Worm (Caenorhabditis elegans) whole organism, mixed stage, embryonic: Measurements from ENCODE around the gene R04B5.6.

Source experiments
- M03D4.4 ChIP-seq: sonication (generic microtip); optimal IDR thresholded peaks from 2 replicates; lab custom pipeline; 2017; ENCODE audit warnings: mild to moderate bottlenecking, missing genetic modification characterization, missing compliant biosample characterization
- bed-3 ChIP-seq: fragments of 200-800 bp; sonication (Bioruptor generic); optimal IDR thresholded peaks from 3 replicates; lab custom pipeline; 2018; ENCODE audit warnings: mild to moderate bottlenecking, missing genetic modification characterization, moderate library complexity, missing compliant biosample characterization
- ceh-39 ChIP-seq: fragments of 150-350 bp; optimal IDR thresholded peaks from 2 replicates; lab custom pipeline; 2014; ENCODE audit warnings: missing biosample characterization, missing genetic modification characterization
- ceh-43 ChIP-seq: fragments of 200-800 bp; sonication (Bioruptor generic); optimal IDR thresholded peaks from 2 replicates; lab custom pipeline; 2018; ENCODE audit warnings: mild to moderate bottlenecking, missing genetic modification characterization, moderate library complexity, missing compliant biosample characterization
- ceh-83 ChIP-seq: fragments of 200-800 bp; sonication (Bioruptor generic); optimal IDR thresholded peaks from 2 replicates; lab custom pipeline; 2018; ENCODE audit warnings: mild to moderate bottlenecking, missing genetic modification characterization, missing compliant biosample characterization
- ces-1 ChIP-seq: fragments of 150-350 bp; optimal IDR thresholded peaks from 2 replicates; lab custom pipeline; 2014; ENCODE audit warnings: missing biosample characterization, missing genetic modification reagents, missing genetic modification characterization
- cnd-1 ChIP-seq: fragments of 200-800 bp; sonication (Bioruptor generic); optimal IDR thresholded peaks from 2 replicates; lab custom pipeline; 2018; ENCODE audit warnings: mild to moderate bottlenecking, missing genetic modification characterization, missing compliant biosample characterization
- drap-1 ChIP-seq: fragments of 200-800 bp; sonication (Bioruptor generic); optimal IDR thresholded peaks from 3 replicates; lab custom pipeline; 2018; ENCODE audit warnings: mild to moderate bottlenecking, missing genetic modification characterization, missing compliant biosample characterization
- elt-1 ChIP-seq: sonication (generic microtip); optimal IDR thresholded peaks from 2 replicates; lab custom pipeline; 2017; ENCODE audit warnings: missing genetic modification characterization, mild to moderate bottlenecking, missing compliant biosample characterization, antibody characterized with exemption, moderate library complexity, borderline replicate concordance; ENCODE audit not compliant: insufficient read depth
- elt-3 ChIP-seq: fragments of 150-350 bp; optimal IDR thresholded peaks from 2 replicates; lab custom pipeline; 2014; ENCODE audit warnings: missing biosample characterization, missing genetic modification characterization
- ham-2 ChIP-seq: fragments of 200-800 bp; sonication (Bioruptor generic); optimal IDR thresholded peaks from 2 replicates; lab custom pipeline; 2018; ENCODE audit warnings: mild to moderate bottlenecking, missing genetic modification characterization, missing compliant biosample characterization
- hlh-1 ChIP-seq: fragments of 150-350 bp; optimal IDR thresholded peaks from 2 replicates; lab custom pipeline; 2014; ENCODE audit warnings: missing biosample characterization, missing genetic modification reagents, missing genetic modification characterization
- lin-32 ChIP-seq: fragments of 200-800 bp; sonication (Bioruptor generic); optimal IDR thresholded peaks from 2 replicates; lab custom pipeline; 2018; ENCODE audit warnings: mild to moderate bottlenecking, missing genetic modification characterization, missing compliant biosample characterization
- lsy-2 ChIP-seq: fragments of 150-350 bp; optimal IDR thresholded peaks from 2 replicates; lab custom pipeline; 2014; ENCODE audit warnings: missing biosample characterization, missing genetic modification characterization
- mep-1 ChIP-seq: fragments of 150-350 bp; optimal IDR thresholded peaks from 2 replicates; lab custom pipeline; 2017; ENCODE audit warnings: missing biosample characterization, missing genetic modification reagents, missing genetic modification characterization, inconsistent platforms
- mls-2 ChIP-seq: sonication (generic microtip); optimal IDR thresholded peaks from 2 replicates; lab custom pipeline; 2016; ENCODE audit warnings: mild to moderate bottlenecking, missing genetic modification characterization, moderate library complexity, missing compliant biosample characterization
- nhr-2 ChIP-seq: fragments of 150-350 bp; optimal IDR thresholded peaks from 2 replicates; lab custom pipeline; 2014; ENCODE audit warnings: missing biosample characterization, missing genetic modification characterization
- nhr-28 ChIP-seq: fragments of 150-350 bp; optimal IDR thresholded peaks from 2 replicates; lab custom pipeline; 2014; ENCODE audit warnings: missing biosample characterization, missing genetic modification characterization
- nhr-76 ChIP-seq: sonication (generic microtip); optimal IDR thresholded peaks from 2 replicates; lab custom pipeline; 2017; ENCODE audit warnings: missing biosample characterization, missing genetic modification characterization
- pha-4 ChIP-seq: fragments of 150-350 bp; optimal IDR thresholded peaks from 2 replicates; lab custom pipeline; 2018; ENCODE audit warnings: missing biosample characterization, missing genetic modification reagents, missing genetic modification characterization
- sem-2 ChIP-seq: fragments of 200-800 bp; sonication (Bioruptor generic); optimal IDR thresholded peaks from 2 replicates; lab custom pipeline; 2018; ENCODE audit warnings: mild to moderate bottlenecking, missing genetic modification characterization, missing compliant biosample characterization
- sptf-1 ChIP-seq: sonication (generic microtip); optimal IDR thresholded peaks from 2 replicates; lab custom pipeline; 2017; ENCODE audit warnings: mild to moderate bottlenecking, missing genetic modification characterization, moderate library complexity, missing compliant biosample characterization
- tbx-8 ChIP-seq: fragments of 200-800 bp; sonication (Bioruptor generic); optimal IDR thresholded peaks from 2 replicates; lab custom pipeline; 2018; ENCODE audit warnings: mild to moderate bottlenecking, missing genetic modification characterization, moderate library complexity, missing compliant biosample characterization
- unc-120 ChIP-seq: sonication (generic microtip); optimal IDR thresholded peaks from 2 replicates; lab custom pipeline; 2017; ENCODE audit warnings: missing genetic modification characterization, missing compliant biosample characterization; ENCODE audit not compliant: poor library complexity, severe bottlenecking
- unc-62 ChIP-seq: fragments of 150-350 bp; optimal IDR thresholded peaks from 2 replicates; lab custom pipeline; 2014; ENCODE audit warnings: missing biosample characterization, missing genetic modification reagents, missing genetic modification characterization
- ztf-11 ChIP-seq: fragments of 150-350 bp; optimal IDR thresholded peaks from 2 replicates; lab custom pipeline; 2014; ENCODE audit warnings: missing biosample characterization, missing genetic modification characterization

R04B5.6 gene

DNA sequence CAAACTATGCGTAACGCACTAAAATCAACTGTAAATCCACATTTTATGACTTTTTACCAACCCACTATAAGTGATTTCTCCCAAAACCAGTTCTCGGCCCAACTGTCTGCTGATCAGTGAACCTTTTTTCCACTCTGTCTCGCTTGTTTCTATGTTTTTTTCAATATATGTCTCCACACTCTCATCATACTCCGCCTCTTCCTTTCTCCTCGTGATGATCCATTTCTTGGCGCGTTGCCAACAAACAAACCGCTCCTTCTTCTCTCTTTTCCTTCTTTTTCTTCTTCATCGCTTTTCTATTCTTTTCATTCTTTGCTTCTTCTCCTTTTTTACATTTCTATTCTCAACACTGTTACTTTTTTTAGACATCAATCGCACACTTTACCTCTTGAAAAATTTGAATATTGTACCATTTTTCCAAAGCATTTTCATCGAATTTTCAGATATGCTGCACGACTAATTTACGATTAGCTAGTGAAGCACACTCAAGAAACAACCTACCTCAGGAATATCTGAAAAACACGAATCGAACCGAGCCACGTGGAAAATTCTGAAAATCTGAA is 41.6 kb upstream of the R04B5.6 start, which contains the start of gene T06E8.8:
T06E8.8 (plus strand) TSS at position 513 of the 563 bp plus-strand sequence.
- TF ChIP-seq sptf-1 (tag; lab: Kevin White, UChicago) (peak; percentile 3), bed-3 (GFP tag; lab: Kevin White, UChicago) (no peak)

DNA sequence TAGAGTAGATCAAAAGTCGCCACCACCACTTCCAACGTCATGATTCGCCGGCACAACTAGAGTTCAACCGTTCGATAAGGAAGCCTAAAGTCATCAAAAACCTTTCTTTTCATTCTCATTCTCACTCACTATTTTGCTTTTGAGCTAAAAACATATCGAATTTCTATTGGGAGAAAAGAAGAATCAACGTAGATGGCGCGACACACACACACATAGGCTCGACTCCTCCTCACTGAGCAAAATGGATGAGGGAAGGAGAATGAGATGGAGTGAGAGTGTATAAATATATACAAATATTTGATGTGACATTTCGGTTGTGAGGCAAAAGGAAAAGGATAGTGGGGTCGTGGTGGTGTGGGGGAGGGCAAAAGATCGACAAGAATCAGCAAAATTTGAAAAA is 40.2 kb upstream of the R04B5.6 start:
- TF ChIP-seq nhr-76 (tag; lab: Kevin White, UChicago) (no peak), ces-1 (GFP tag; lab: Kevin White, UChicago) (no peak), mep-1 (tag; lab: Kevin White, UChicago) (no peak), nhr-28 (tag; lab: Kevin White, UChicago) (no peak), ceh-43 (GFP tag; lab: Kevin White, UChicago) (no peak), sptf-1 (tag; lab: Kevin White, UChicago) (no peak), M03D4.4 (no peak), cnd-1 (no peak)

DNA sequence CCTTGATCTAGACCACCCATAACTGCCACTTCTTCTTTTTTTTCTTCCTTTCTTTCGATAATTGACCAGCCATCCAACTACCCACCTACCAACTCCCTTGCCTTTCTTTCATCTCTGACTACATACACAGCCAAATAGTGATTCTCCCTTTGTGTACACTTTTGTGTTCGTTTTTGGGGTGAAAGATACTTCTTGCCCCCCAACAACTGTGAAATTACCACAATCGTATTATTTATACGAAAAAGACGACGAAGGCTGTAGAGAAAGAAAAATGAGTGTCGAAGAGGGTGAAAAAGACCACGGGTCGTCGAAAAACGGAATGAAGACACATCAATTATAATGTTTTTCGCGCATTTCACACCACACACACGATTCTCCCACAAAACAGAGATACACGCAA is 38.5 kb upstream of the R04B5.6 start:
- TF ChIP-seq pha-4 (tag; lab: Kevin White, UChicago) (no peak), ham-2 (GFP tag; lab: Kevin White, UChicago) (no peak), sem-2 (no peak), ces-1 (GFP tag; lab: Kevin White, UChicago) (peak; percentile 10)

DNA sequence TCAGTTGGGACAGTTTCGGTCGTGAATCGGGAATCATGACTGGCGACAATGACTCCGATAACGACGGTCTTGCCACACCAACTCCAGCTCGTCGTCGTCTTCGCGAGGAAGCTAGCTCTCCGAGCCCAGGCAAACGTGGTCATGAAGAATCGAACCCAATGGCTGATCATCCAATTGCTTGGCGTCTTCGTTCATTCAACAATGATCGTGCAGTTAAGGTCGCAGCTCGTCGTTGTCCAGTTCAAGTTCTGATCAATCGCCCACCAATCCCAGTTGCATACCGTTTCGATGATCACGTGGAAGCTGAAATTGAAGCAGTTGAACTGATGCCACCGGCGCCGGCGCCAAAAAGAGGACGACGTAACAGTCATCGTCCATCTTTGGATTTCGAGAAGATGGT is 37.8 kb upstream of the R04B5.6 start:
- TF ChIP-seq nhr-2 (tag; lab: Kevin White, UChicago) = no peak
- TF ChIP-seq M03D4.4 = no peak
- no peak for TF ChIP-seq ceh-83 (GFP tag; lab: Kevin White, UChicago)
- TF ChIP-seq ceh-43 (GFP tag; lab: Kevin White, UChicago) = no peak
- no peak for TF ChIP-seq drap-1
- TF ChIP-seq hlh-1 (tag; lab: Kevin White, UChicago) = no peak
- no peak for TF ChIP-seq mls-2 (tag; lab: Kevin White, UChicago)
- TF ChIP-seq ztf-11 (tag; lab: Kevin White, UChicago) = no peak
- no peak for TF ChIP-seq tbx-8 (GFP tag; lab: Kevin White, UChicago)
- no peak for TF ChIP-seq ham-2 (GFP tag; lab: Kevin White, UChicago)
- no peak for TF ChIP-seq lin-32
- no peak for TF ChIP-seq ceh-39
- TF ChIP-seq mep-1 (tag; lab: Kevin White, UChicago) = no peak
- TF ChIP-seq nhr-76 (tag; lab: Kevin White, UChicago) = no peak
- no peak for TF ChIP-seq cnd-1

- TF ChIP-seq elt-3 (tag; lab: Kevin White, UChicago) = no peak
- no peak for TF ChIP-seq pha-4 (tag; lab: Kevin White, UChicago)
Measured at ce11 chrV:10051855-10052254, 33.1 kb upstream of the R04B5.6 start, which contains the start of gene str-118. str-118 (plus strand) TSS chrV:10052155.

ce11 chrV:10054872-10055271 is 30.1 kb upstream of the R04B5.6 start, which contains the start of gene yif-1:
yif-1 (minus strand) TSS chrV:10054913.
- TF ChIP-seq lsy-2 (tag; lab: Kevin White, UChicago) = peak; percentile 88
- TF ChIP-seq mls-2 (tag; lab: Kevin White, UChicago) = no peak
- peak; percentile 88 for TF ChIP-seq ces-1 (GFP tag; lab: Kevin White, UChicago)
- TF ChIP-seq, all 35 proteins: peak for 2

- no peak for TF ChIP-seq ces-1 (GFP tag; lab: Kevin White, UChicago)
- no peak for TF ChIP-seq elt-3 (tag; lab: Kevin White, UChicago)
- TF ChIP-seq ceh-83 (GFP tag; lab: Kevin White, UChicago) = no peak
- TF ChIP-seq lsy-2 (tag; lab: Kevin White, UChicago) = no peak
- no peak for TF ChIP-seq unc-120 (tag; lab: Kevin White, UChicago)
- no peak for TF ChIP-seq elt-1 (tag; lab: Kevin White, UChicago)
- no peak for TF ChIP-seq nhr-2 (tag; lab: Kevin White, UChicago)
- TF ChIP-seq cnd-1 = no peak
- TF ChIP-seq unc-62 (GFP tag; lab: Kevin White, UChicago) = no peak
- TF ChIP-seq M03D4.4 = no peak
Measured at ce11 chrV:10058748-10059147, 26.2 kb upstream of the R04B5.6 start.
